Worm (Caenorhabditis elegans): Measurements from ENCODE around the gene zipt-2.2.

DNA sequence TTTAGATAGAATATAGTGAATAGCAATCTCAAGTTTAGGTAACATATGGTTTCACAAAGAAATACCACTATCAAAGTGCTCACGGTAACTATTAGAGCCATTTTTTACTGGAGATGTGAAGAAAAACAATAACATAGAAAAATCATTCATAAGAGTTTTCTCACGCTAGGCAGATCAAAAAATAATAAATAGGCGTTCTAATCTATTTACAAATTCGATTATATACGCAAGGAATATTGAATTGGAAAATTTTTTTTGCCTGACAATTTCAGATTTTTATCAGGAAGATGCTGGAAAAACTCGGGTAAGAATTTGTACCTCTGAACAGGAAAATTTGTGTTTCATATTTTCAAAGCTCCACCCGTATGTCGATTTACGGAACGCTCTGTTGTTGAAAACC is 7.2 kb downstream of the zipt-2.2 start, which contains the start of gene srbc-70:
- TF ChIP-seq ztf-23 (GFP tag; IDR thresholded peaks at IDR 0.05) (no peak), ztf-29 (GFP tag; IDR thresholded peaks at IDR 0.05) (no peak), tab-1 (GFP tag; IDR thresholded peaks at IDR 0.05) (no peak), T22C8.4 (GFP tag; IDR thresholded peaks at IDR 0.05) (no peak), klf-2 (GFP tag; conservative IDR thresholded peaks at IDR 0.05) (no peak), med-1 (GFP tag; optimal IDR thresholded peaks at IDR 0.05; ENCODE audit: insufficient read depth) (no peak)
